Fruit fly (Drosophila melanogaster) whole organism, embryonic: Measurements from ENCODE around the gene CG34283.
A peak's percentile ranks its signal among the peaks of the same experiment; 100 is the strongest.

Experiments used
- Aef1 ChIP-seq: fragments of 200-800 bp; sonication (Bioruptor generic); IDR thresholded peaks from 3 replicates; pipeline ENCODE4 v1.3.6; 2022; ENCODE audit warnings: missing biosample characterization, missing genetic modification characterization
- Awh ChIP-seq: fragments of 200-800 bp; sonication (Bioruptor generic); IDR thresholded peaks from 2 replicates; pipeline ENCODE4, ENCODE4 v1.3.6; 2022; ENCODE audit warnings: missing biosample characterization, missing genetic modification characterization
- Blimp-1 ChIP-seq: fragments of 200-800 bp; sonication (Bioruptor generic); optimal IDR thresholded peaks from 3 replicates; lab custom pipeline; 2018; ENCODE audit warnings: missing biosample characterization, missing genetic modification characterization, mild to moderate bottlenecking, moderate library complexity, missing genetic modification reagents
- CG10565 ChIP-seq: fragments of 200-800 bp; sonication (Bioruptor generic); optimal IDR thresholded peaks from 3 replicates; lab custom pipeline; 2016; ENCODE audit warnings: missing biosample characterization, mild to moderate bottlenecking, missing genetic modification characterization
- CG11504 ChIP-seq: fragments of 200-800 bp; sonication (Bioruptor generic); optimal IDR thresholded peaks from 3 replicates; lab custom pipeline; 2019; ENCODE audit warnings: missing biosample characterization, mild to moderate bottlenecking, missing genetic modification characterization, moderate library complexity
- CG12071 ChIP-seq: fragments of 200-800 bp; sonication (Bioruptor generic); optimal IDR thresholded peaks from 3 replicates; lab custom pipeline; 2018; ENCODE audit warnings: missing biosample characterization, mild to moderate bottlenecking, missing genetic modification characterization
- CG12659 ChIP-seq: fragments of 200-800 bp; sonication (Bioruptor generic); optimal IDR thresholded peaks from 3 replicates; lab custom pipeline; 2017; ENCODE audit warnings: mild to moderate bottlenecking, missing biosample characterization, missing genetic modification reagents, missing genetic modification characterization
- CG13287 ChIP-seq: fragments of 200-800 bp; sonication (Bioruptor generic); IDR thresholded peaks from 2 replicates; pipeline ENCODE4 v1.3.6; 2022; ENCODE audit warnings: missing biosample characterization, missing genetic modification characterization; ENCODE audit not compliant: partially characterized antibody
- CG13424 ChIP-seq: fragments of 200-800 bp; sonication (Bioruptor generic); optimal IDR thresholded peaks from 2 replicates; lab custom pipeline; 2019; ENCODE audit warnings: missing biosample characterization, mild to moderate bottlenecking, missing genetic modification characterization, moderate library complexity
- CG17186 ChIP-seq: fragments of 200-800 bp; sonication (Bioruptor generic); optimal IDR thresholded peaks from 3 replicates; lab custom pipeline; 2017; ENCODE audit warnings: missing biosample characterization, missing genetic modification reagents, missing genetic modification characterization
- CG17912 ChIP-seq: fragments of 200-800 bp; sonication (Bioruptor generic); optimal IDR thresholded peaks from 2 replicates; lab custom pipeline; 2018; ENCODE audit warnings: missing biosample characterization, mild to moderate bottlenecking, missing genetic modification characterization
- CG1792 ChIP-seq: fragments of 200-800 bp; sonication (Bioruptor generic); optimal IDR thresholded peaks from 2 replicates; lab custom pipeline; 2016; ENCODE audit warnings: missing biosample characterization, missing genetic modification characterization
- CG2875 ChIP-seq: fragments of 200-800 bp; sonication (Bioruptor generic); optimal IDR thresholded peaks from 2 replicates; lab custom pipeline; 2017; ENCODE audit warnings: missing biosample characterization, mild to moderate bottlenecking, missing genetic modification characterization, missing genetic modification reagents
- CG32772 ChIP-seq: fragments of 200-800 bp; sonication (Bioruptor generic); IDR thresholded peaks from 2 replicates; pipeline ENCODE4 v1.3.6; 2022; ENCODE audit warnings: missing biosample characterization, missing genetic modification characterization
- CG4820 ChIP-seq: fragments of 200-800 bp; sonication (Bioruptor generic); optimal IDR thresholded peaks from 3 replicates; lab custom pipeline; 2016; ENCODE audit warnings: missing biosample characterization, missing genetic modification characterization
- CG6689 ChIP-seq: fragments of 200-800 bp; sonication (Bioruptor generic); IDR thresholded peaks from 2 replicates; pipeline ENCODE4 v1.3.6; 2022; ENCODE audit warnings: missing biosample characterization, missing genetic modification characterization
- CG6765 ChIP-seq: fragments of 200-800 bp; sonication (Bioruptor generic); optimal IDR thresholded peaks from 3 replicates; lab custom pipeline; 2017; ENCODE audit warnings: missing biosample characterization, mild to moderate bottlenecking, missing genetic modification characterization
- CG7745 ChIP-seq: fragments of 200-800 bp; sonication (Bioruptor generic); optimal IDR thresholded peaks from 2 replicates; lab custom pipeline; 2018; ENCODE audit warnings: missing biosample characterization, mild to moderate bottlenecking, missing genetic modification characterization, moderate library complexity
- CG7963 ChIP-seq: fragments of 200-800 bp; sonication (Bioruptor generic); IDR thresholded peaks from 3 replicates; pipeline ENCODE4 v1.3.6; 2022; ENCODE audit warnings: missing biosample characterization, missing genetic modification characterization; ENCODE audit not compliant: partially characterized antibody
- CG8388 ChIP-seq: fragments of 200-800 bp; sonication (Bioruptor generic); optimal IDR thresholded peaks from 2 replicates; lab custom pipeline; 2019; ENCODE audit warnings: missing biosample characterization, mild to moderate bottlenecking, missing genetic modification characterization, moderate library complexity
- CG9437 ChIP-seq: fragments of 200-800 bp; sonication (Bioruptor generic); optimal IDR thresholded peaks from 2 replicates; lab custom pipeline; 2018; ENCODE audit warnings: missing biosample characterization, mild to moderate bottlenecking, missing genetic modification characterization
- CG9609 ChIP-seq: fragments of 200-800 bp; sonication (Bioruptor generic); optimal IDR thresholded peaks from 3 replicates; lab custom pipeline; 2016; ENCODE audit warnings: missing biosample characterization, missing genetic modification characterization
- Doc3 ChIP-seq: fragments of 200-800 bp; sonication (Bioruptor generic); IDR thresholded peaks from 3 replicates; pipeline ENCODE4 v1.3.6; 2022; ENCODE audit warnings: missing biosample characterization, missing genetic modification characterization; ENCODE audit not compliant: partially characterized antibody
- Elba2 ChIP-seq: fragments of 200-800 bp; sonication (Bioruptor generic); optimal IDR thresholded peaks from 3 replicates; lab custom pipeline; 2016; ENCODE audit warnings: missing biosample characterization, missing genetic modification characterization
- Hr3 ChIP-seq: fragments of 200-800 bp; sonication (Bioruptor generic); optimal IDR thresholded peaks from 3 replicates; lab custom pipeline; 2016; ENCODE audit warnings: missing biosample characterization, missing genetic modification characterization
- Rx ChIP-seq: fragments of 200-800 bp; sonication (Bioruptor generic); IDR thresholded peaks from 2 replicates; pipeline ENCODE4 v1.3.6; 2022; ENCODE audit warnings: missing biosample characterization, missing genetic modification characterization
- Spps ChIP-seq: fragments of 200-800 bp; sonication (Bioruptor generic); optimal IDR thresholded peaks from 2 replicates; lab custom pipeline; 2018; ENCODE audit warnings: missing biosample characterization, mild to moderate bottlenecking, missing genetic modification characterization
- az2 ChIP-seq: fragments of 200-800 bp; sonication (Bioruptor generic); optimal IDR thresholded peaks from 3 replicates; lab custom pipeline; 2016; ENCODE audit warnings: missing biosample characterization, missing genetic modification characterization
- cg ChIP-seq: fragments of 200-800 bp; sonication (Bioruptor generic); optimal IDR thresholded peaks from 3 replicates; lab custom pipeline; 2019; ENCODE audit warnings: missing biosample characterization, mild to moderate bottlenecking, missing genetic modification characterization, moderate library complexity
- chn ChIP-seq: fragments of 200-800 bp; sonication (Bioruptor generic); optimal IDR thresholded peaks from 2 replicates; lab custom pipeline; 2016; ENCODE audit warnings: missing biosample characterization, missing genetic modification characterization
- danr ChIP-seq: fragments of 200-800 bp; sonication (Bioruptor generic); IDR thresholded peaks from 2 replicates; pipeline ENCODE4 v1.3.6; 2022; ENCODE audit warnings: missing biosample characterization, missing genetic modification characterization
- dmrt11E ChIP-seq: fragments of 200-800 bp; sonication (Bioruptor generic); optimal IDR thresholded peaks from 3 replicates; lab custom pipeline; 2018; ENCODE audit warnings: missing biosample characterization, mild to moderate bottlenecking, missing genetic modification characterization, moderate library complexity
- dysf ChIP-seq: fragments of 200-800 bp; sonication (Bioruptor generic); IDR thresholded peaks from 3 replicates; pipeline ENCODE4 v1.3.6; 2022; ENCODE audit warnings: missing biosample characterization, missing genetic modification characterization
- fd3F ChIP-seq: fragments of 200-800 bp; sonication (Bioruptor generic); optimal IDR thresholded peaks from 2 replicates; lab custom pipeline; 2018; ENCODE audit warnings: missing biosample characterization, mild to moderate bottlenecking, missing genetic modification characterization, moderate library complexity
- ftz-f1 ChIP-seq: fragments of 200-800 bp; sonication (Bioruptor generic); optimal IDR thresholded peaks from 2 replicates; lab custom pipeline; 2016; ENCODE audit warnings: missing biosample characterization, missing genetic modification characterization
- gce ChIP-seq: fragments of 200-800 bp; sonication (Bioruptor generic); IDR thresholded peaks from 3 replicates; pipeline ENCODE4 v1.3.6; 2022; ENCODE audit warnings: missing biosample characterization, missing genetic modification characterization
- gem ChIP-seq: fragments of 200-800 bp; sonication (Bioruptor generic); optimal IDR thresholded peaks from 2 replicates; lab custom pipeline; 2019; ENCODE audit warnings: missing biosample characterization, mild to moderate bottlenecking, missing genetic modification characterization, moderate library complexity
- h ChIP-seq: fragments of >200 bp; optimal IDR thresholded peaks from 2 replicates; lab custom pipeline; 2017
- jing ChIP-seq: fragments of 200-800 bp; sonication (Bioruptor generic); optimal IDR thresholded peaks from 2 replicates; lab custom pipeline; 2018; ENCODE audit warnings: missing biosample characterization, mild to moderate bottlenecking, missing genetic modification characterization
- mirr ChIP-seq: fragments of 200-800 bp; sonication (Bioruptor generic); optimal IDR thresholded peaks from 3 replicates; lab custom pipeline; 2018; ENCODE audit warnings: missing biosample characterization, mild to moderate bottlenecking, missing genetic modification characterization
- org-1 ChIP-seq: fragments of 200-800 bp; sonication (Bioruptor generic); optimal IDR thresholded peaks from 2 replicates; lab custom pipeline; 2017; ENCODE audit warnings: missing biosample characterization, missing genetic modification characterization
- ranshi ChIP-seq: fragments of 200-800 bp; sonication (Bioruptor generic); IDR thresholded peaks from 2 replicates; pipeline ENCODE4 v1.3.6; 2022; ENCODE audit warnings: missing biosample characterization, missing genetic modification characterization
- sna ChIP-seq: fragments of 200-800 bp; sonication (Bioruptor generic); IDR thresholded peaks from 2 replicates; pipeline ENCODE4 v1.3.6; 2022; ENCODE audit warnings: missing biosample characterization, missing genetic modification characterization; ENCODE audit not compliant: partially characterized antibody
- sob ChIP-seq: fragments of 200-800 bp; sonication (Bioruptor generic); IDR thresholded peaks from 2 replicates; pipeline ENCODE4 v1.3.6; 2022; ENCODE audit warnings: missing biosample characterization, missing genetic modification characterization
- ssp ChIP-seq: fragments of 200-800 bp; sonication (Bioruptor generic); IDR thresholded peaks from 2 replicates; pipeline ENCODE4 v1.3.6; 2022; ENCODE audit warnings: missing biosample characterization, missing genetic modification characterization
- sug ChIP-seq: fragments of 200-800 bp; optimal IDR thresholded peaks from 2 replicates; lab custom pipeline; 2019; ENCODE audit warnings: missing biosample characterization, mild to moderate bottlenecking, missing genetic modification characterization, moderate library complexity
- ttk ChIP-seq: fragments of 200-800 bp; sonication (Bioruptor generic); IDR thresholded peaks from 2 replicates; pipeline ENCODE4 v2.1.2; 2022; ENCODE audit warnings: missing biosample characterization, missing genetic modification characterization
- zen2 ChIP-seq: fragments of 200-800 bp; sonication (Bioruptor generic); IDR thresholded peaks from 3 replicates; pipeline ENCODE4 v1.3.6; 2022; ENCODE audit warnings: missing biosample characterization, missing genetic modification characterization; ENCODE audit not compliant: partially characterized antibody
- zfh2 ChIP-seq: fragments of 200-800 bp; sonication (Bioruptor generic); optimal IDR thresholded peaks from 2 replicates; lab custom pipeline; 2016; ENCODE audit warnings: missing biosample characterization, missing genetic modification characterization

The CG34283 gene

DNA sequence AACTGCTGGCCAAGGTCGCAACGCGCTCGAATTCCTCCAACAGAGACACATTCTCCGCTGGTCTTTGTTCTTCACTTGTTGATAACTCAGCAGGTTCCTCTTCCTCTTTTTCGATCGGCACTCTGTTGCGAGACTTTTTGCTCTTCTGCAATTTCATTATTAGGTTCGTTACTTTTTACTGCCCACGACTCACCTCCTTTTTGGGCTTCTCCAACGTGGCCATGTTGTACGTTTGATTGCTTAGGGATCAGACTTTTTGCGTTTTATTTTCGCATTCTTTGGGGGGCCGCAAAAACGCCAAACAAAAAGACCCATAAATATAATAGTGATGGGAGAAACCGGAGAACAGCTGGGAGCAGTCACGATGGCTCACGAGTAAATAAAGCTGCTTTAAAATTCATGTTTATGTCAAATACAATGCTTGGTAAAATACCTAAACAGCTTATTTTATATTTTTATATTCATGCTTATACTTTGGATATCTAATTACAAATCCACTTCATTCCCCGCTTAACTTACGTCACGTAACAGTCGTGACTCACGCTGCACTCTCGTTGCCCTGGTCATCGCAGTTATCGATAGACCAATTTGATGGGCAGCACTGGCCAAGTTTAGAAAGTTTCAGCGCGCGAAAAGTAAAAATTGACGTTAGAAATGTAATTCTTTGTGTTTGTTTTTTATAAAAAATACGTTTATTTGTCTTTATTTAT lies 36.3 kb upstream of the CG34283 start, which contains the start of gene Epg5 (continued):
- TF ChIP-seq fd3F (GFP tag; lab: Kevin White, UChicago) (no peak), Spps (tag; lab: Kevin White, UChicago) (peak; percentile 4), Rx (GFP tag; lab: Robert Waterston, UW) (peak; percentile 41; the same call in 1 of the 2 replicates), CG12071 (GFP tag; lab: Kevin White, UChicago) (no peak), CG17912 (GFP tag; lab: Kevin White, UChicago) (no peak), Elba2 (GFP tag; lab: Kevin White, UChicago) (no peak), CG6765 (GFP tag; lab: Kevin White, UChicago) (no peak), dysf (GFP tag; lab: Robert Waterston, UW) (peak; percentile 81), CG6689 (GFP tag; lab: Robert Waterston, UW) (peak; percentile 55; the same call in 1 of the 2 replicates), Blimp-1 (GFP tag; lab: Kevin White, UChicago) (no peak), CG10565 (GFP tag; lab: Kevin White, UChicago) (no peak), CG1792 (GFP tag; lab: Kevin White, UChicago) (peak; percentile 35), CG9437 (GFP tag; lab: Kevin White, UChicago) (peak; percentile 67), Doc3 (GFP tag; lab: Robert Waterston, UW) (peak; percentile 99), CG32772 (GFP tag; lab: Robert Waterston, UW) (peak; percentile 73), jing (GFP tag; lab: Kevin White, UChicago) (no peak), CG2875 (no peak), gem (tag; lab: Kevin White, UChicago) (no peak), cg (GFP tag; lab: Kevin White, UChicago) (no peak), az2 (GFP tag; lab: Kevin White, UChicago) (peak; percentile 73), org-1 (GFP tag; lab: Kevin White, UChicago) (no peak), CG7745 (tag; lab: Kevin White, UChicago) (no peak), sna (GFP tag; lab: Robert Waterston, UW) (peak; percentile 99), dmrt11E (tag; lab: Kevin White, UChicago) (peak; percentile 50), zfh2 (GFP tag; lab: Kevin White, UChicago) (peak; percentile 90), CG8388 (GFP tag; lab: Kevin White, UChicago) (no peak), CG17186 (GFP tag; lab: Kevin White, UChicago) (peak; percentile 4), CG4820 (GFP tag; lab: Kevin White, UChicago) (peak; percentile 54), CG9609 (GFP tag; lab: Kevin White, UChicago) (peak; percentile 59), ftz-f1 (GFP tag; lab: Kevin White, UChicago) (peak; percentile 42), Awh (GFP tag; lab: Robert Waterston, UW) (0 out of 2 replicates have a peak, but pooled peaks have one; percentile 33), h (no peak), CG13424 (tag; lab: Kevin White, UChicago) (peak; percentile 70), CG11504 (tag; lab: Kevin White, UChicago) (no peak), chn (GFP tag; lab: Kevin White, UChicago) (peak; percentile 85), CG7963 (GFP tag; lab: Robert Waterston, UW) (peak; percentile 88), ttk (GFP tag; lab: Robert Waterston, UW) (peak; percentile 61; the same call in 1 of the 2 replicates), danr (GFP tag; lab: Robert Waterston, UW) (no peak), zen2 (peak; percentile 95), Aef1 (GFP tag; lab: Robert Waterston, UW) (peak; percentile 72), ranshi (GFP tag; lab: Robert Waterston, UW) (peak; percentile 68; the same call in 1 of the 2 replicates), ssp (peak; percentile 62), CG12659 (GFP tag; lab: Kevin White, UChicago) (peak; percentile 73), sob (peak; percentile 86), Hr3 (GFP tag; lab: Kevin White, UChicago) (peak; percentile 66), gce (GFP tag; lab: Robert Waterston, UW) (no peak), CG13287 (GFP tag; lab: Robert Waterston, UW) (peak; percentile 99), mirr (GFP tag; lab: Kevin White, UChicago) (no peak), sug (tag; lab: Kevin White, UChicago) (no peak)
